Worm (Caenorhabditis elegans) whole organism, midembryonic: Measurements from ENCODE around the gene srw-77.

ENCODE experiments used
- T22C8.4 ChIP-seq: fragments of 200-800 bp; sonication (Bioruptor generic); IDR thresholded peaks from 2 replicates; pipeline ENCODE4 v1.3.6; 2022; ENCODE audit warnings: missing genetic modification characterization, missing compliant biosample characterization
- cog-1 ChIP-seq: sonication (generic microtip); optimal IDR thresholded peaks from 2 replicates; lab custom pipeline; 2016; ENCODE audit warnings: missing genetic modification characterization, missing compliant biosample characterization
- flt-1 ChIP-seq: fragments of 200-800 bp; sonication (Bioruptor generic); IDR thresholded peaks from 2 replicates; pipeline ENCODE4 v1.3.6; 2022; ENCODE audit warnings: missing genetic modification characterization, missing compliant biosample characterization
- klf-2 ChIP-seq: fragments of 200-800 bp; sonication (Bioruptor generic); conservative IDR thresholded peaks from 2 replicates; pipeline ENCODE4 v1.3.6; 2022; ENCODE audit warnings: missing genetic modification reagents, missing genetic modification characterization, missing compliant biosample characterization
- med-1 ChIP-seq: sonication (generic microtip); optimal IDR thresholded peaks from 2 replicates; lab custom pipeline; 2017; ENCODE audit warnings: missing genetic modification characterization, mild to moderate bottlenecking, missing compliant biosample characterization, antibody characterized with exemption, missing genetic modification reagents; ENCODE audit not compliant: insufficient read depth
- ref-1 ChIP-seq: fragments of 200-800 bp; sonication (Bioruptor generic); conservative IDR thresholded peaks from 2 replicates; pipeline ENCODE4 v1.3.6; 2022; ENCODE audit warnings: missing genetic modification reagents, missing genetic modification characterization, missing compliant biosample characterization
- tab-1 ChIP-seq: fragments of 200-800 bp; sonication (Bioruptor generic); IDR thresholded peaks from 2 replicates; pipeline ENCODE4 v1.3.6; 2022; ENCODE audit warnings: missing genetic modification characterization, missing compliant biosample characterization
- ztf-23 ChIP-seq: fragments of 200-800 bp; sonication (Bioruptor generic); IDR thresholded peaks from 2 replicates; pipeline ENCODE4 v1.3.6; 2022; ENCODE audit warnings: missing genetic modification reagents, missing genetic modification characterization, missing compliant biosample characterization
- ztf-29 ChIP-seq: fragments of 200-800 bp; sonication (Bioruptor generic); IDR thresholded peaks from 2 replicates; pipeline ENCODE4 v1.3.6; 2022; ENCODE audit warnings: missing genetic modification reagents, missing genetic modification characterization, missing compliant biosample characterization

The srw-77 gene

ce11 chrV:16620874-16621273 lies 22.6 kb downstream of the srw-77 start, which contains the start of gene Y70C5A.3:
Gene Y70C5A.3, minus strand, starts transcription at chrV:16620923.
- no peak for TF ChIP-seq T22C8.4 (GFP tag; lab: Robert Waterston, UW)
- no peak for TF ChIP-seq cog-1 (tag; lab: Kevin White, UChicago)
- TF ChIP-seq ref-1 (GFP tag; lab: Robert Waterston, UW): no peak
- TF ChIP-seq klf-2 (GFP tag; lab: Robert Waterston, UW): no peak
- TF ChIP-seq tab-1 (GFP tag; lab: Robert Waterston, UW): no peak
- TF ChIP-seq flt-1: no peak

ce11 chrV:16617462-16617861 lies 26.0 kb downstream of the srw-77 start, which contains the start of gene Y70C5A.4:
Gene Y70C5A.4, plus strand, starts transcription at chrV:16617762.
- no peak for TF ChIP-seq cog-1 (tag; lab: Kevin White, UChicago)
- no peak for TF ChIP-seq T22C8.4 (GFP tag; lab: Robert Waterston, UW)
- TF ChIP-seq med-1: no peak
- TF ChIP-seq ref-1 (GFP tag; lab: Robert Waterston, UW): no peak
- TF ChIP-seq klf-2 (GFP tag; lab: Robert Waterston, UW): no peak
- TF ChIP-seq ztf-23: no peak
- no peak for TF ChIP-seq ztf-29 (GFP tag; lab: Robert Waterston, UW)
- TF ChIP-seq tab-1 (GFP tag; lab: Robert Waterston, UW): no peak
- no peak for TF ChIP-seq flt-1

- TF ChIP-seq ref-1 (GFP tag; lab: Robert Waterston, UW): no peak
- TF ChIP-seq ztf-29 (GFP tag; lab: Robert Waterston, UW): no peak
- TF ChIP-seq klf-2 (GFP tag; lab: Robert Waterston, UW): no peak
- no peak for TF ChIP-seq tab-1 (GFP tag; lab: Robert Waterston, UW)
- no peak for TF ChIP-seq flt-1
- TF ChIP-seq med-1: no peak
- TF ChIP-seq cog-1 (tag; lab: Kevin White, UChicago): no peak
- no peak for TF ChIP-seq ztf-23
- TF ChIP-seq T22C8.4 (GFP tag; lab: Robert Waterston, UW): no peak
Observed at ce11 chrV:16610791-16611385, 32.6 kb downstream of the srw-77 start, which contains the start of gene srw-54. Gene srw-54, plus strand, starts transcription at chrV:16611335.

- TF ChIP-seq T22C8.4 (GFP tag; lab: Robert Waterston, UW): no peak
- TF ChIP-seq tab-1 (GFP tag; lab: Robert Waterston, UW): no peak
- TF ChIP-seq ztf-29 (GFP tag; lab: Robert Waterston, UW): no peak
- no peak for TF ChIP-seq flt-1
- TF ChIP-seq ztf-23: no peak
Observed at ce11 chrV:16610094-16610493, 33.4 kb downstream of the srw-77 start.

ce11 chrV:16608478-16608877 lies 35.0 kb downstream of the srw-77 start:
- TF ChIP-seq T22C8.4 (GFP tag; lab: Robert Waterston, UW) (no peak), flt-1 (no peak), cog-1 (tag; lab: Kevin White, UChicago) (no peak), ztf-23 (no peak), tab-1 (GFP tag; lab: Robert Waterston, UW) (no peak)

ce11 chrV:16606313-16606712 lies 37.1 kb downstream of the srw-77 start, which contains the start of gene Y32B12C.1:
Gene Y32B12C.1, plus strand, starts transcription at chrV:16606613.
- TF ChIP-seq tab-1 (GFP tag; lab: Robert Waterston, UW): no peak
- TF ChIP-seq ref-1 (GFP tag; lab: Robert Waterston, UW): no peak
- no peak for TF ChIP-seq ztf-29 (GFP tag; lab: Robert Waterston, UW)
- no peak for TF ChIP-seq cog-1 (tag; lab: Kevin White, UChicago)
- TF ChIP-seq med-1: no peak
- no peak for TF ChIP-seq ztf-23
- no peak for TF ChIP-seq flt-1
- TF ChIP-seq T22C8.4 (GFP tag; lab: Robert Waterston, UW): no peak
- TF ChIP-seq klf-2 (GFP tag; lab: Robert Waterston, UW): no peak

ce11 chrV:16605463-16605862 lies 38.0 kb downstream of the srw-77 start:
- no peak for TF ChIP-seq flt-1

ce11 chrV:16604301-16604700 lies 39.2 kb downstream of the srw-77 start:
- TF ChIP-seq ztf-23 (no peak), flt-1 (no peak), ztf-29 (GFP tag; lab: Robert Waterston, UW) (no peak), T22C8.4 (GFP tag; lab: Robert Waterston, UW) (no peak), med-1 (no peak), tab-1 (GFP tag; lab: Robert Waterston, UW) (no peak), ref-1 (GFP tag; lab: Robert Waterston, UW) (no peak), klf-2 (GFP tag; lab: Robert Waterston, UW) (no peak), cog-1 (tag; lab: Kevin White, UChicago) (no peak)

- TF ChIP-seq ref-1 (GFP tag; lab: Robert Waterston, UW): no peak
- TF ChIP-seq ztf-29 (GFP tag; lab: Robert Waterston, UW): no peak
- TF ChIP-seq flt-1: no peak
- TF ChIP-seq ztf-23: no peak
- TF ChIP-seq T22C8.4 (GFP tag; lab: Robert Waterston, UW): no peak
- TF ChIP-seq tab-1 (GFP tag; lab: Robert Waterston, UW): no peak
Observed at ce11 chrV:16603102-16603501, 40.4 kb downstream of the srw-77 start, which contains the start of gene T03E6.8. Gene T03E6.8, minus strand, starts transcription at chrV:16603202.

- no peak for TF ChIP-seq ztf-29 (GFP tag; lab: Robert Waterston, UW)
- no peak for TF ChIP-seq med-1
Observed at ce11 chrV:16600623-16601022, 42.8 kb downstream of the srw-77 start, which contains the start of gene T03E6.9. Gene T03E6.9, minus strand, starts transcription at chrV:16600723.

ce11 chrV:16599835-16600234 lies 43.6 kb downstream of the srw-77 start:
- TF ChIP-seq flt-1 (no peak), klf-2 (GFP tag; lab: Robert Waterston, UW) (no peak), med-1 (no peak), ztf-29 (GFP tag; lab: Robert Waterston, UW) (no peak), T22C8.4 (GFP tag; lab: Robert Waterston, UW) (no peak)
